Fruit fly (Drosophila melanogaster): ENCODE data around the gene Spase22-23.

The Spase22-23 gene

DNA sequence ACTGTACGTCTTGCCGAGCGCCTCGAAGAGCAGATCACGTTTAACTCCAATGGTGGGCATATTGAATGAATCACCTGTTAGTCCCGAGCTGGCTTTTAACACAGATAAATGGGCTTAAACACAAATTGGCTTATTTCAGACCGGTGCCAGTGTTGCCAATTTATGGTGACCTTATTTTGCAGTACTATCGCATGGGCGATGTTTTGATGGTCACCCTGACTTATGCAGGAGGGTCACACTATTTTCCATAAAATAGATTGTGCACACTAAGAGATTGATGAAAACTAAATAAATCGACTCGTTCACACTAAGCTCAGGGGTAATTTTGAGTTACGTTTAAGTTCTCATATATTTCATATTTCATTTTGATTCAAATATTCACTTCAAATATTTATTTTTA is 22.7 kb upstream of the Spase22-23 start, which contains the start of gene beta-PheRS (continued):
- TF ChIP-seq CG4282 (GFP tag; optimal IDR thresholded peaks at IDR 0.05) = no peak
- no peak for TF ChIP-seq tap (tag; optimal IDR thresholded peaks at IDR 0.05)
- peak; percentile 64 for TF ChIP-seq mld (GFP tag; IDR thresholded peaks at IDR 0.05; ENCODE audit: partially characterized antibody)
- no peak for TF ChIP-seq CG10565 (GFP tag; optimal IDR thresholded peaks at IDR 0.05)
- TF ChIP-seq CG17612 (GFP tag; IDR thresholded peaks at IDR 0.05) = no peak
- peak; percentile 76 for TF ChIP-seq CG17829 (tag; optimal IDR thresholded peaks at IDR 0.05)
- no peak for TF ChIP-seq dan (GFP tag; IDR thresholded peaks at IDR 0.05)
- TF ChIP-seq D19B (GFP tag; optimal IDR thresholded peaks at IDR 0.05) = no peak
- peak; percentile 80 for TF ChIP-seq CG14860 (GFP tag; IDR thresholded peaks at IDR 0.05; ENCODE audit: partially characterized antibody)
- TF ChIP-seq CG2199 (GFP tag; IDR thresholded peaks at IDR 0.05) = peak; percentile 71; the same call in 1 of the 3 replicates
- TF ChIP-seq CG6791 (GFP tag; IDR thresholded peaks at IDR 0.05; ENCODE audit: partially characterized antibody) = peak; percentile 96
- TF ChIP-seq hth (optimal IDR thresholded peaks at IDR 0.05) = no peak
- no peak for TF ChIP-seq Fer2 (tag; optimal IDR thresholded peaks at IDR 0.05)
- peak; percentile 35 for TF ChIP-seq CG12942 (GFP tag; optimal IDR thresholded peaks at IDR 0.05)
- peak; percentile 50 for TF ChIP-seq NC2β (GFP tag; optimal IDR thresholded peaks at IDR 0.05)
- TF ChIP-seq CG14014 (GFP tag; IDR thresholded peaks at IDR 0.05) = peak; percentile 75
- no peak for TF ChIP-seq salm (tag; optimal IDR thresholded peaks at IDR 0.05)
- TF ChIP-seq CG7928 (GFP tag; optimal IDR thresholded peaks at IDR 0.05) = no peak
- TF ChIP-seq Oli (tag; optimal IDR thresholded peaks at IDR 0.05) = no peak
- TF ChIP-seq unc-4 (GFP tag; IDR thresholded peaks at IDR 0.05; ENCODE audit: partially characterized antibody) = peak; percentile 92
- peak; percentile 22; the same call in 1 of the 3 replicates for TF ChIP-seq B-H1 (GFP tag; IDR thresholded peaks at IDR 0.05)
- TF ChIP-seq CG30431 (GFP tag; optimal IDR thresholded peaks at IDR 0.05) = no peak
- TF ChIP-seq pnt (GFP tag; optimal IDR thresholded peaks at IDR 0.05) = peak; percentile 37
- TF ChIP-seq CG6813 (GFP tag; optimal IDR thresholded peaks at IDR 0.05) = no peak
- TF ChIP-seq Neu2 (GFP tag; optimal IDR thresholded peaks at IDR 0.05; ENCODE audit: borderline replicate concordance) = no peak
- TF ChIP-seq pho (GFP tag; optimal IDR thresholded peaks at IDR 0.05) = peak; percentile 58
- no peak for TF ChIP-seq croc (GFP tag; conservative IDR thresholded peaks at IDR 0.05)
- TF ChIP-seq schlank (tag; optimal IDR thresholded peaks at IDR 0.05) = no peak
- no peak for TF ChIP-seq Sox102F (GFP tag; optimal IDR thresholded peaks at IDR 0.05)
- no peak for TF ChIP-seq CG11398 (GFP tag; optimal IDR thresholded peaks at IDR 0.05)
- TF ChIP-seq CG15601 (tag; optimal IDR thresholded peaks at IDR 0.05) = no peak
- TF ChIP-seq CG17912 (GFP tag; optimal IDR thresholded peaks at IDR 0.05) = peak; percentile 59
- no peak for TF ChIP-seq Atf-2 (GFP tag; optimal IDR thresholded peaks at IDR 0.05)
- no peak for TF ChIP-seq HLHmδ (GFP tag; optimal IDR thresholded peaks at IDR 0.05)
- TF ChIP-seq lbe (GFP tag; optimal IDR thresholded peaks at IDR 0.05) = peak; percentile 4
- no peak for TF ChIP-seq CG13123 (GFP tag; optimal IDR thresholded peaks at IDR 0.05)
- no peak for TF ChIP-seq nom (GFP tag; optimal IDR thresholded peaks at IDR 0.05)
- no peak for TF ChIP-seq Hr78 (GFP tag; optimal IDR thresholded peaks at IDR 0.05)
- TF ChIP-seq CG9797 (GFP tag; optimal IDR thresholded peaks at IDR 0.05) = peak; percentile 93
- peak; percentile 22 for TF ChIP-seq CG15696 (tag; optimal IDR thresholded peaks at IDR 0.05)
- TF ChIP-seq CG4820 (GFP tag; optimal IDR thresholded peaks at IDR 0.05) = peak; percentile 31
- no peak for TF ChIP-seq eve (GFP tag; optimal IDR thresholded peaks at IDR 0.05)
- no peak for TF ChIP-seq CG2202 (tag; optimal IDR thresholded peaks at IDR 0.05)
- TF ChIP-seq hb (GFP tag; IDR thresholded peaks at IDR 0.05; ENCODE audit: partially characterized antibody) = peak; percentile 78
- TF ChIP-seq nau (GFP tag; optimal IDR thresholded peaks at IDR 0.05) = no peak
- TF ChIP-seq Spps (tag; optimal IDR thresholded peaks at IDR 0.05) = no peak
- peak; percentile 19; the same call in 1 of the 2 replicates for TF ChIP-seq CG10321 (GFP tag; IDR thresholded peaks at IDR 0.05)
- TF ChIP-seq CG14710 (tag; optimal IDR thresholded peaks at IDR 0.05) = peak; percentile 95
- no peak for TF ChIP-seq crp (GFP tag; optimal IDR thresholded peaks at IDR 0.05)
- peak; percentile 80 for TF ChIP-seq tna (GFP tag; IDR thresholded peaks at IDR 0.05; ENCODE audit: partially characterized antibody)
